Worm (Caenorhabditis elegans) whole organism, L3 larva: ENCODE measurements around the gene T07E3.4.

Source experiments
- pqm-1 ChIP-seq: fragments of 150-350 bp; optimal IDR thresholded peaks from 2 replicates; lab custom pipeline; 2017; ENCODE audit warnings: missing biosample characterization, missing genetic modification characterization, inconsistent platforms
- unc-62 ChIP-seq: fragments of 150-350 bp; sonication (generic microtip); optimal IDR thresholded peaks from 4 replicates; lab custom pipeline; 2014; ENCODE audit warnings: missing biosample characterization, missing genetic modification reagents, missing genetic modification characterization
- zag-1 ChIP-seq: fragments of 150-350 bp; optimal IDR thresholded peaks from 2 replicates; lab custom pipeline; 2014; ENCODE audit warnings: missing biosample characterization, missing genetic modification characterization

- TF ChIP-seq unc-62 (GFP tag; lab: Kevin White, UChicago) (no peak), zag-1 (tag; lab: Kevin White, UChicago) (no peak), pqm-1 (tag; lab: Kevin White, UChicago) (no peak)
Observed at ce11 chrIII:6929558-6930167, 31.8 kb downstream of the T07E3.4 start, which contains the start of gene inf-1.
